Worm (Caenorhabditis elegans): ENCODE measurements around the gene F46C5.2.
A peak's percentile ranks its signal among the peaks of the same experiment; 100 is the strongest.

Gene F46C5.2

ce11 chrII:8796391-8796790, 32.7 kb downstream of the F46C5.2 start (continued):
- TF ChIP-seq unc-39 (tag; optimal IDR thresholded peaks at IDR 0.05) (no peak), mml-1 (tag; optimal IDR thresholded peaks at IDR 0.05) (no peak), ama-1 (optimal IDR thresholded peaks at IDR 0.05) (no peak), lin-15B (tag; optimal IDR thresholded peaks at IDR 0.05) (peak; percentile 12), nhr-11 (tag; optimal IDR thresholded peaks at IDR 0.05) (peak; percentile 28), sea-2 (GFP tag; optimal IDR thresholded peaks at IDR 0.05) (no peak), elt-1 (tag; optimal IDR thresholded peaks at IDR 0.05) (no peak), ceh-9 (tag; optimal IDR thresholded peaks at IDR 0.05) (no peak), zag-1 (tag; optimal IDR thresholded peaks at IDR 0.05) (no peak), eor-1 (tag; optimal IDR thresholded peaks at IDR 0.05) (no peak), R02D3.7 (tag; optimal IDR thresholded peaks at IDR 0.05) (peak; percentile 35), hmg-11 (tag; optimal IDR thresholded peaks at IDR 0.05) (peak; percentile 56), nhr-67 (tag; optimal IDR thresholded peaks at IDR 0.05) (no peak), lin-39 (tag; optimal IDR thresholded peaks at IDR 0.05) (peak; percentile 84), pqm-1 (tag; optimal IDR thresholded peaks at IDR 0.05) (no peak), snpc-4 (tag; optimal IDR thresholded peaks at IDR 0.05) (peak; percentile 14), nhr-43 (tag; optimal IDR thresholded peaks at IDR 0.05; ENCODE audit: poor library complexity, severe bottlenecking) (no peak), fkh-10 (GFP tag; optimal IDR thresholded peaks at IDR 0.05) (peak; percentile 89), daf-12 (tag; optimal IDR thresholded peaks at IDR 0.05) (no peak), lsy-12 (tag; optimal IDR thresholded peaks at IDR 0.05) (no peak), ztf-4 (tag; optimal IDR thresholded peaks at IDR 0.05) (no peak), nhr-23 (tag; optimal IDR thresholded peaks at IDR 0.05) (no peak), jun-1 (tag; optimal IDR thresholded peaks at IDR 0.05) (no peak)

- TF ChIP-seq nhr-43 (tag; optimal IDR thresholded peaks at IDR 0.05; ENCODE audit: poor library complexity, severe bottlenecking), result no peak
- no peak for TF ChIP-seq daf-12 (tag; optimal IDR thresholded peaks at IDR 0.05)
- no peak for TF ChIP-seq unc-62 (GFP tag; optimal IDR thresholded peaks at IDR 0.05)
- no peak for TF ChIP-seq egl-5 (tag; optimal IDR thresholded peaks at IDR 0.05)
- no peak for TF ChIP-seq snpc-4 (tag; optimal IDR thresholded peaks at IDR 0.05)
- TF ChIP-seq mml-1 (tag; optimal IDR thresholded peaks at IDR 0.05), result no peak
- no peak for TF ChIP-seq ZK546.5 (tag; optimal IDR thresholded peaks at IDR 0.05)
- no peak for TF ChIP-seq fkh-2 (tag; optimal IDR thresholded peaks at IDR 0.05)
- no peak for TF ChIP-seq elt-2 (tag; optimal IDR thresholded peaks at IDR 0.05)
- TF ChIP-seq nhr-77 (tag; optimal IDR thresholded peaks at IDR 0.05), result no peak
These were observed 33.9 kb downstream of the F46C5.2 start for ce11 chrII:8795227-8795626.

ce11 chrII:8794072-8794471, 35.0 kb downstream of the F46C5.2 start, which contains the start of gene F07H5.7:
Gene F07H5.7 (minus strand): TSS chrII:8794172.
- TF ChIP-seq daf-12 (tag; optimal IDR thresholded peaks at IDR 0.05), result no peak
- TF ChIP-seq aly-2 (tag; optimal IDR thresholded peaks at IDR 0.05), result no peak
- TF ChIP-seq fos-1 (tag; optimal IDR thresholded peaks at IDR 0.05), result no peak
- TF ChIP-seq mml-1 (tag; optimal IDR thresholded peaks at IDR 0.05), result no peak
- TF ChIP-seq ceh-82 (tag; optimal IDR thresholded peaks at IDR 0.05), result no peak

ce11 chrII:8792640-8793039, 36.4 kb downstream of the F46C5.2 start, which contains the start of gene idpa-2:
Gene idpa-2 (minus strand): TSS chrII:8792740.
- no peak for TF ChIP-seq hmg-11 (tag; optimal IDR thresholded peaks at IDR 0.05)
- no peak for TF ChIP-seq unc-39 (tag; optimal IDR thresholded peaks at IDR 0.05)
- no peak for TF ChIP-seq zag-1 (tag; optimal IDR thresholded peaks at IDR 0.05)
- TF ChIP-seq snpc-4 (tag; optimal IDR thresholded peaks at IDR 0.05), result no peak

- TF ChIP-seq ceh-9 (tag; optimal IDR thresholded peaks at IDR 0.05) (no peak), nfya-1 (tag; optimal IDR thresholded peaks at IDR 0.05; ENCODE audit: insufficient read depth) (no peak), nhr-77 (tag; optimal IDR thresholded peaks at IDR 0.05) (peak; percentile 17), mml-1 (tag; optimal IDR thresholded peaks at IDR 0.05) (no peak), pha-4 (tag; optimal IDR thresholded peaks at IDR 0.05) (peak; percentile 30), ama-1 (optimal IDR thresholded peaks at IDR 0.05) (peak; percentile 94), nhr-11 (tag; optimal IDR thresholded peaks at IDR 0.05) (no peak), elt-1 (tag; optimal IDR thresholded peaks at IDR 0.05) (peak; percentile 2), tbx-2 (tag; optimal IDR thresholded peaks at IDR 0.05) (peak; percentile 52), elt-2 (tag; optimal IDR thresholded peaks at IDR 0.05) (peak; percentile 48), nhr-23 (tag; optimal IDR thresholded peaks at IDR 0.05) (peak; percentile 17), nhr-25 (tag; optimal IDR thresholded peaks at IDR 0.05) (peak; percentile 58), nhr-43 (tag; optimal IDR thresholded peaks at IDR 0.05; ENCODE audit: poor library complexity, severe bottlenecking) (peak; percentile 87), eor-1 (tag; optimal IDR thresholded peaks at IDR 0.05) (no peak), ztf-4 (tag; optimal IDR thresholded peaks at IDR 0.05) (peak; percentile 71), lsy-12 (tag; optimal IDR thresholded peaks at IDR 0.05) (peak; percentile 70)
These were observed 39.1 kb downstream of the F46C5.2 start, which contains the start of gene F07H5.13 for ce11 chrII:8789828-8790558. Gene F07H5.13 (plus strand): TSS chrII:8790557.

Measured in whole organism, L3 larva.